Worm (Caenorhabditis elegans): Measurements from ENCODE around the gene atf-2.

ce11 chrII:8763367-8763766, 11.6 kb downstream of the atf-2 start:
- no peak for TF ChIP-seq klf-2 (GFP tag; conservative IDR thresholded peaks at IDR 0.05)
- TF ChIP-seq flt-1 (GFP tag; IDR thresholded peaks at IDR 0.05) = no peak
- no peak for TF ChIP-seq cog-1 (tag; optimal IDR thresholded peaks at IDR 0.05)
